Fruit fly (Drosophila melanogaster) whole organism: ENCODE data around the gene CG12009.

Experiments
- CG8478 ChIP-seq: fragments of >200 bp; optimal IDR thresholded peaks from 2 replicates; lab custom pipeline; 2018; ENCODE audit warnings: inconsistent platforms
- Dll ChIP-seq: fragments of >200 bp; optimal IDR thresholded peaks from 2 replicates; lab custom pipeline; 2017
- EcR ChIP-seq, 2 experiments: fragments of >200 bp; optimal IDR thresholded peaks; 2 replicates each; lab custom pipeline; 2017; ENCODE audit warnings: missing biosample characterization in 2 of 2, missing genetic modification characterization in 2 of 2, missing genetic modification reagents in 2 of 2
- pan ChIP-seq: fragments of >200 bp; optimal IDR thresholded peaks from 2 replicates; lab custom pipeline; 2017
- psq ChIP-seq: fragments of >200 bp; optimal IDR thresholded peaks from 2 replicates; lab custom pipeline; 2017
- usp ChIP-seq: fragments of >200 bp; optimal IDR thresholded peaks from 2 replicates; lab custom pipeline; 2017; ENCODE audit warnings: missing biosample characterization, missing genetic modification characterization, mixed read lengths

The CG12009 gene

dm6 chr3L:3291159-3291558 is at the start of gene CG12009:
CG12009 (plus strand) TSS chr3L:3291459.
- no peak for TF ChIP-seq pan (lab: Kevin White, UChicago)
- no peak for TF ChIP-seq CG8478 (lab: Kevin White, UChicago)
- no peak for TF ChIP-seq EcR (GFP tag; optimal IDR thresholded peaks at IDR 0.05; lab: Kevin White, UChicago)
- TF ChIP-seq psq (lab: Kevin White, UChicago), result no peak
- TF ChIP-seq Dll (lab: Kevin White, UChicago), result no peak

- peak; percentile 43 to 69 for TF ChIP-seq EcR (GFP tag; optimal IDR thresholded peaks at IDR 0.05; lab: Kevin White, UChicago)
- no peak for TF ChIP-seq CG8478 (lab: Kevin White, UChicago)
These were observed 48.9 kb upstream of the CG12009 start for dm6 chr3L:3242121-3243083.

dm6 chr3L:3244244-3245144 is 46.8 kb upstream of the CG12009 start, which contains the start of gene CG12078:
CG12078 (minus strand) TSS chr3L:3244294.
- TF ChIP-seq Dll (lab: Kevin White, UChicago) (no peak), usp (no peak), psq (lab: Kevin White, UChicago) (no peak), pan (lab: Kevin White, UChicago) (no peak), EcR (GFP tag; optimal IDR thresholded peaks at IDR 0.05; lab: Kevin White, UChicago) (no peak), CG8478 (lab: Kevin White, UChicago) (no peak)

- TF ChIP-seq CG8478 (lab: Kevin White, UChicago) (no peak), psq (lab: Kevin White, UChicago) (no peak), EcR (GFP tag; optimal IDR thresholded peaks at IDR 0.05; lab: Kevin White, UChicago) (no peak), Dll (lab: Kevin White, UChicago) (no peak), usp (no peak), pan (lab: Kevin White, UChicago) (no peak)
These were observed 46.1 kb upstream of the CG12009 start for dm6 chr3L:3245189-3245588.

dm6 chr3L:3246378-3247129 is 44.7 kb upstream of the CG12009 start:
- TF ChIP-seq EcR (GFP tag; optimal IDR thresholded peaks at IDR 0.05; lab: Kevin White, UChicago) (peak; percentile 87 to 93), psq (lab: Kevin White, UChicago) (no peak), pan (lab: Kevin White, UChicago) (no peak), Dll (lab: Kevin White, UChicago) (peak; percentile 69), CG8478 (lab: Kevin White, UChicago) (no peak), usp (no peak)

- TF ChIP-seq CG8478 (lab: Kevin White, UChicago), result peak; percentile 57
- no peak for TF ChIP-seq usp
- peak; percentile 24 for TF ChIP-seq Dll (lab: Kevin White, UChicago)
- no peak for TF ChIP-seq psq (lab: Kevin White, UChicago)
- no peak for TF ChIP-seq pan (lab: Kevin White, UChicago)
- peak; percentile 66 to 92 for TF ChIP-seq EcR (GFP tag; optimal IDR thresholded peaks at IDR 0.05; lab: Kevin White, UChicago)
These were observed 43.9 kb upstream of the CG12009 start, which contains the start of gene CG43389 for dm6 chr3L:3247130-3248065. CG43389 (plus strand) TSS chr3L:3248015.

- TF ChIP-seq usp (no peak), CG8478 (lab: Kevin White, UChicago) (no peak), Dll (lab: Kevin White, UChicago) (no peak), psq (lab: Kevin White, UChicago) (no peak), EcR (GFP tag; optimal IDR thresholded peaks at IDR 0.05; lab: Kevin White, UChicago) (no peak), pan (lab: Kevin White, UChicago) (no peak)
These were observed 42.3 kb upstream of the CG12009 start for dm6 chr3L:3248714-3249663.

- TF ChIP-seq CG8478 (lab: Kevin White, UChicago), result no peak
- TF ChIP-seq usp, result no peak
- no peak for TF ChIP-seq Dll (lab: Kevin White, UChicago)
- TF ChIP-seq EcR (GFP tag; optimal IDR thresholded peaks at IDR 0.05; lab: Kevin White, UChicago), result no peak
- no peak for TF ChIP-seq pan (lab: Kevin White, UChicago)
- TF ChIP-seq psq (lab: Kevin White, UChicago), result no peak
These were observed 41.6 kb upstream of the CG12009 start for dm6 chr3L:3249664-3249996.
